Worm (Caenorhabditis elegans) whole organism, L1 larva: ENCODE results near the gene pkhm-2.
A peak's percentile ranks its signal among the peaks of the same experiment; 100 is the strongest.

Experiments
- C04F5.9 ChIP-seq: sonication (generic microtip); optimal IDR thresholded peaks from 2 replicates; lab custom pipeline; 2016; ENCODE audit warnings: missing genetic modification characterization, missing compliant biosample characterization
- C16A3.4 ChIP-seq: fragments of 150-350 bp; optimal IDR thresholded peaks from 2 replicates; lab custom pipeline; 2014; ENCODE audit warnings: missing biosample characterization, missing genetic modification characterization
- C34B4.2 ChIP-seq: sonication (generic microtip); optimal IDR thresholded peaks from 2 replicates; lab custom pipeline; 2017; ENCODE audit warnings: mild to moderate bottlenecking, missing genetic modification characterization, missing compliant biosample characterization
- ceh-63 ChIP-seq: fragments of 200-800 bp; sonication (Bioruptor generic); optimal IDR thresholded peaks from 2 replicates; lab custom pipeline; 2018; ENCODE audit warnings: mild to moderate bottlenecking, missing genetic modification characterization, missing compliant biosample characterization
- ceh-82 ChIP-seq, 3 experiments: fragments of 150-350 bp in 1 of 3; sonication (generic microtip) in 2 of 3; optimal IDR thresholded peaks; 2 replicates each; lab custom pipeline; 2014 to 2017; ENCODE audit warnings: missing biosample characterization in 3 of 3, missing genetic modification characterization in 3 of 3
- ceh-88 ChIP-seq: fragments of 200-800 bp; sonication (Bioruptor generic); IDR thresholded peaks from 2 replicates; pipeline ENCODE4 v1.3.6; 2022; ENCODE audit warnings: missing genetic modification characterization, missing compliant biosample characterization
- ceh-90 ChIP-seq: sonication (generic microtip); optimal IDR thresholded peaks from 2 replicates; lab custom pipeline; 2016; ENCODE audit warnings: missing genetic modification characterization, missing compliant biosample characterization
- ces-1 ChIP-seq: fragments of 150-350 bp; optimal IDR thresholded peaks from 2 replicates; lab custom pipeline; 2014; ENCODE audit warnings: missing biosample characterization, missing genetic modification reagents, missing genetic modification characterization
- dpl-1 ChIP-seq, 3 experiments: fragments of 150-350 bp in 2 of 3; sonication (generic microtip) in 1 of 3; optimal IDR thresholded peaks; 2 replicates each; lab custom pipeline; 2014 to 2017; ENCODE audit warnings: missing biosample characterization in 3 of 3, missing genetic modification characterization in 3 of 3, missing genetic modification reagents in 3 of 3
- efl-1 ChIP-seq, 4 experiments: fragments of 150-350 bp; optimal IDR thresholded peaks in 3 of 4; peaks in 1 of 4; 1 replicate in 1 of 4; 2 replicates in 3 of 4; lab custom pipeline; 2014; ENCODE audit warnings: missing biosample characterization in 2 of 4, missing genetic modification characterization in 2 of 4, missing genetic modification reagents in 2 of 4
- egl-13 ChIP-seq: sonication (generic microtip); optimal IDR thresholded peaks from 2 replicates; lab custom pipeline; 2016; ENCODE audit warnings: missing genotype, missing genetic modification reagents, missing genetic modification characterization, missing compliant biosample characterization
- egl-27 ChIP-seq, 2 experiments: fragments of 150-350 bp in 1 of 2; sonication (generic microtip); optimal IDR thresholded peaks; 3 replicates each; lab custom pipeline; 2017 to 2018; ENCODE audit warnings: missing biosample characterization in 2 of 2, missing genetic modification characterization in 2 of 2, missing genetic modification reagents in 2 of 2
- elt-2 ChIP-seq: sonication (generic microtip); optimal IDR thresholded peaks from 2 replicates; lab custom pipeline; 2016; ENCODE audit warnings: missing genetic modification characterization, mild to moderate bottlenecking, inconsistent platforms, missing compliant biosample characterization, missing genetic modification reagents
- fkh-4 ChIP-seq: sonication (generic microtip); optimal IDR thresholded peaks from 2 replicates; lab custom pipeline; 2016; ENCODE audit warnings: missing compliant biosample characterization, missing genetic modification characterization, borderline replicate concordance
- hpl-2 ChIP-seq: fragments of 150-350 bp; optimal IDR thresholded peaks from 2 replicates; lab custom pipeline; 2014; ENCODE audit warnings: missing biosample characterization, missing genetic modification reagents, missing genetic modification characterization
- jun-1 ChIP-seq: fragments of 150-350 bp; optimal IDR thresholded peaks from 2 replicates; lab custom pipeline; 2014; ENCODE audit warnings: missing biosample characterization, missing genetic modification reagents, missing genetic modification characterization
- lin-14 ChIP-seq: fragments of 200-800 bp; sonication (Bioruptor generic); optimal IDR thresholded peaks from 2 replicates; lab custom pipeline; 2018; ENCODE audit warnings: mild to moderate bottlenecking, missing genetic modification characterization, moderate library complexity, missing compliant biosample characterization
- lir-3 ChIP-seq: sonication (generic microtip); optimal IDR thresholded peaks from 2 replicates; lab custom pipeline; 2016; ENCODE audit warnings: mild to moderate bottlenecking, missing genetic modification characterization, moderate library complexity, missing compliant biosample characterization; ENCODE audit not compliant: poor library complexity
- lsy-2 ChIP-seq, 2 experiments: fragments of 150-350 bp; optimal IDR thresholded peaks; 2 replicates each; lab custom pipeline; 2014; ENCODE audit warnings: missing biosample characterization in 2 of 2, missing genetic modification characterization in 2 of 2
- mab-9 ChIP-seq: fragments of 200-800 bp; sonication (Bioruptor generic); IDR thresholded peaks from 2 replicates; pipeline ENCODE4 v1.3.6; 2022; ENCODE audit warnings: missing genetic modification reagents, missing genetic modification characterization, missing compliant biosample characterization
- mdl-1 ChIP-seq, 2 experiments: fragments of 150-350 bp; optimal IDR thresholded peaks; 2 replicates each; lab custom pipeline; 2014 to 2017; ENCODE audit warnings: missing biosample characterization in 2 of 2, missing genetic modification characterization in 2 of 2, inconsistent platforms in 1 of 2
- mep-1 ChIP-seq: fragments of 150-350 bp; optimal IDR thresholded peaks from 2 replicates; lab custom pipeline; 2014; ENCODE audit warnings: missing biosample characterization, missing genetic modification characterization
- nhr-19 ChIP-seq: fragments of 200-800 bp; sonication (Bioruptor generic); conservative IDR thresholded peaks from 2 replicates; pipeline ENCODE4 v1.3.6; 2022; ENCODE audit warnings: missing genetic modification characterization, missing compliant biosample characterization
- nhr-20 ChIP-seq: sonication (generic microtip); optimal IDR thresholded peaks from 2 replicates; lab custom pipeline; 2016; ENCODE audit warnings: mild to moderate bottlenecking, missing genetic modification characterization, missing compliant biosample characterization
- nhr-71 ChIP-seq: sonication (generic microtip); optimal IDR thresholded peaks from 2 replicates; lab custom pipeline; 2016; ENCODE audit warnings: mild to moderate bottlenecking, missing genetic modification characterization, moderate library complexity, missing compliant biosample characterization
- pqm-1 ChIP-seq: sonication (generic microtip); optimal IDR thresholded peaks from 3 replicates; lab custom pipeline; 2017; ENCODE audit warnings: missing biosample characterization, missing genetic modification characterization
- snu-23 ChIP-seq: sonication (generic microtip); optimal IDR thresholded peaks from 2 replicates; lab custom pipeline; 2016; ENCODE audit warnings: missing genetic modification characterization, missing compliant biosample characterization
- sox-4 ChIP-seq: sonication (generic microtip); optimal IDR thresholded peaks from 2 replicates; lab custom pipeline; 2016; ENCODE audit warnings: missing genetic modification characterization, missing compliant biosample characterization
- sptf-1 ChIP-seq: fragments of 150-350 bp; optimal IDR thresholded peaks from 2 replicates; lab custom pipeline; 2014; ENCODE audit warnings: missing biosample characterization, missing genetic modification characterization
- unc-130 ChIP-seq: fragments of 150-350 bp; optimal IDR thresholded peaks from 2 replicates; lab custom pipeline; 2017; ENCODE audit warnings: missing biosample characterization, missing genetic modification characterization, inconsistent platforms
- unc-30 ChIP-seq: sonication (generic microtip); optimal IDR thresholded peaks from 2 replicates; lab custom pipeline; 2017; ENCODE audit warnings: missing biosample characterization, missing genetic modification characterization
- vab-15 ChIP-seq: sonication (generic microtip); optimal IDR thresholded peaks from 2 replicates; lab custom pipeline; 2017; ENCODE audit warnings: missing genotype, mild to moderate bottlenecking, missing genetic modification characterization, missing compliant biosample characterization
- zip-4 ChIP-seq: fragments of 200-800 bp; sonication (Bioruptor generic); optimal IDR thresholded peaks from 2 replicates; lab custom pipeline; 2018; ENCODE audit warnings: mild to moderate bottlenecking, missing genetic modification characterization, moderate library complexity, missing compliant biosample characterization
- ztf-11 ChIP-seq, 2 experiments: sonication (generic microtip); optimal IDR thresholded peaks; 2 replicates each; lab custom pipeline; 2016 to 2017; ENCODE audit warnings: missing genetic modification characterization in 2 of 2, missing biosample characterization in 1 of 2, missing compliant biosample characterization in 1 of 2
- ztf-4 ChIP-seq: fragments of 150-350 bp; optimal IDR thresholded peaks from 2 replicates; lab custom pipeline; 2014; ENCODE audit warnings: missing biosample characterization, missing genetic modification characterization

Gene pkhm-2

DNA sequence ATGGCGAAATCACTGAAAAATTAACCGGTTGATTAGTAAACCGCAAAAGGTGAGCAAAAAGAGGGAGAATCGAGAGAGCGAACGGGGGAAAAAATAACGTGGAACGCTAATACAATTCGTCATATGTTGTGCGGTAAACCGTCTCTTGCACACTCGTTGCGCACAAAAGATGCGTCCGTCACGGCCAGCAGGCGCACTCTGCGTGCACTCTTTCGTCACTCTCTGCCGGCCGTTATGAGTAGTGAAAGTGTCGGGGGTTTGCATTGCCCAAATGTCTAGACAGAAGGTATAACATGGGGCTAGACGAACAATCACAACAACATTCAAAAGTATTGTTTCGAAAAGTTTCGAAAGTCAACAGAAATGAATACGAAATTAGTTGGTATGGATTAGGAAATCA, at the start of gene pkhm-2 (continued):
- peak; percentile 65 for TF ChIP-seq ceh-88 (GFP tag; lab: Robert Waterston, UW)
- peak; percentile 73 for TF ChIP-seq hpl-2
- no peak for TF ChIP-seq ceh-90
- peak; percentile 78 for TF ChIP-seq unc-130 (tag; lab: Kevin White, UChicago)
- peak; percentile 84 for TF ChIP-seq jun-1 (tag; lab: Kevin White, UChicago)
- no peak for TF ChIP-seq lir-3
- peak in 1 of 2 experiments; percentile 59 for TF ChIP-seq ztf-11 (tag; optimal IDR thresholded peaks at IDR 0.05; lab: Kevin White, UChicago)
- TF ChIP-seq fkh-4 (tag; lab: Kevin White, UChicago): no peak
- peak; percentile 61 for TF ChIP-seq mab-9 (GFP tag; lab: Robert Waterston, UW)
- peak; percentile 68 for TF ChIP-seq sox-4 (tag; lab: Kevin White, UChicago)
- no peak for TF ChIP-seq ceh-63
- TF ChIP-seq sptf-1: no peak
- peak; percentile 47 for TF ChIP-seq C04F5.9 (tag; lab: Kevin White, UChicago)
- TF ChIP-seq nhr-20 (tag; lab: Kevin White, UChicago): peak; percentile 94
- peak; percentile 84 to 88 (median 85) for TF ChIP-seq ceh-82 (tag; optimal IDR thresholded peaks at IDR 0.05; lab: Kevin White, UChicago)
- peak in 1 of 2 experiments; percentile 90 for TF ChIP-seq mdl-1 (tag; optimal IDR thresholded peaks at IDR 0.05; lab: Kevin White, UChicago)
- TF ChIP-seq lin-14 (GFP tag; lab: Kevin White, UChicago): peak; percentile 96
- peak; percentile 93 for TF ChIP-seq nhr-19 (GFP tag; lab: Robert Waterston, UW)
- peak; percentile 44 for TF ChIP-seq pqm-1 (tag; lab: Kevin White, UChicago)
- no peak for TF ChIP-seq egl-27 (tag; optimal IDR thresholded peaks at IDR 0.05; lab: Kevin White, UChicago)
- TF ChIP-seq snu-23 (GFP tag; lab: Kevin White, UChicago): peak; percentile 95
- peak; percentile 85 for TF ChIP-seq zip-4
- no peak for TF ChIP-seq ces-1
- TF ChIP-seq ztf-4 (tag; lab: Kevin White, UChicago): peak; percentile 86
- TF ChIP-seq C34B4.2 (tag; lab: Kevin White, UChicago): no peak
- peak; percentile 92 for TF ChIP-seq mep-1 (tag; lab: Kevin White, UChicago)
- TF ChIP-seq lsy-2 (tag; optimal IDR thresholded peaks at IDR 0.05; lab: Kevin White, UChicago): peak; percentile 86 to 89
- no peak for TF ChIP-seq vab-15
- TF ChIP-seq unc-30 (tag; lab: Kevin White, UChicago): no peak
- TF ChIP-seq dpl-1 (GFP tag; optimal IDR thresholded peaks at IDR 0.05; lab: Kevin White, UChicago): peak; percentile 77 to 82 (median 79)
- TF ChIP-seq egl-13 (tag; lab: Kevin White, UChicago): peak; percentile 87
- TF ChIP-seq, all 84 proteins: peak for 58

DNA sequence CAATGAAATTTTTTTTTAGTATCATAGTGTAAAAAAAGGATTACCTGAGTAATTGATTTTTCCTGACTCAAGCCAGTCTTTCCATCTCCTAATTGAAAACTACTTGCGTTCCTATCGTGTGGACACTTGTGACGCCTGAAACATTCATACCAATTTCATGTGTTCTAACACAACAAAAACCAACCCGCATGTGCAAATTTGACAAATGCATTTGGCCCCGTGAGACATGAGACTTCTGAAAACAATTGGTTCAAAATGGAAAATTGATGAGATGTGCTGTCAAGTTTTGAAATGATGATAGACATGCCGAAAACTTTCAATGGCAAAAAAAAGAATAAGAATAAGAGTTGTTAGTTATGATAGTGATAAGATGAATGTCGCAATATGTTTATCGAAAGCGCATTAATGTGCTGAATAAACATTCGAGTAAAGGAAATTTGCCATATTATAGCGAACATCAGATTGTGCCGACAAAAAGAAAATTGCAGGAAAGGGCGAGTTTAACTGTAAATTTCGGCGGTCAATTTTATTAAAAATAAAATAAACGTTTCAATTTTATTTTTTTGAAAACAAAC, 49.2 kb upstream of the pkhm-2 start, which contains the start of gene H03A11.2:
H03A11.2 (minus strand) TSS at position 252 of the 575 bp plus-strand sequence.
- no peak for TF ChIP-seq nhr-71 (tag; lab: Kevin White, UChicago)
- no peak for TF ChIP-seq efl-1 (optimal IDR thresholded peaks at IDR 0.05; lab: Kevin White, UChicago)
- peak in 1 of 2 experiments; percentile 84 for TF ChIP-seq efl-1 (GFP tag; optimal IDR thresholded peaks at IDR 0.05 in 1 of 2; lab: Kevin White, UChicago)
- peak; percentile 26 for TF ChIP-seq elt-2 (tag; lab: Kevin White, UChicago)

DNA sequence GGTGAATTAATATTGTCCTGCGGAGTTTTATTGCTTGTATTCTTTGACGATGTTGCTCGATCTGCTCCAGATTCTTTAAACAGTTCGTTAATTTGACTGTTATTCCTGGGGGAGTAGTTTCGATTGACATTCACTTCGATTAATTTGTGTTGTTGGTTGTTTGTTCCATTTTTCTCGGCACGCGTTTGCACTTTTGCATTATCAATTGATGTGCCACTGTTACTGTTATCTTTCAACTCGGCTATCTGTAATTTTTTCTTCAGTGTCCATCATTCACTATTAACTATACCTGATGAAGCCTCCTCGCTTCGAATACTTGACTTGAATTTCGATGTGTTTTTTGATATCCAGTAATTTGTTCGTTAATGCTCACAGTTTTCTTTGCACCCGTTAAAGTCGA, 47.9 kb upstream of the pkhm-2 start:
- TF ChIP-seq elt-2 (tag; lab: Kevin White, UChicago) (peak; percentile 8), C16A3.4 (tag; lab: Kevin White, UChicago) (no peak), efl-1 (optimal IDR thresholded peaks at IDR 0.05; lab: Kevin White, UChicago) (no peak), efl-1 (GFP tag; optimal IDR thresholded peaks at IDR 0.05 in 1 of 2; lab: Kevin White, UChicago) (peak in 1 of 2 experiments; percentile 84)
